Worm (Caenorhabditis elegans) whole organism, L1 larva: ENCODE data around the gene Y82E9BR.18.
"Not testable (repeated sequence)": the region's sequence is repeated elsewhere in the genome, so short reads cannot be mapped to it uniquely, and the experiment has no call there.

Experiments used
- C04F5.9 ChIP-seq: sonication (generic microtip); optimal IDR thresholded peaks from 2 replicates; lab custom pipeline; 2016; ENCODE audit warnings: missing genetic modification characterization, missing compliant biosample characterization
- C16A3.4 ChIP-seq: fragments of 150-350 bp; optimal IDR thresholded peaks from 2 replicates; lab custom pipeline; 2014; ENCODE audit warnings: missing biosample characterization, missing genetic modification characterization
- alr-1 ChIP-seq: fragments of 200-800 bp; sonication (Bioruptor generic); optimal IDR thresholded peaks from 2 replicates; lab custom pipeline; 2018; ENCODE audit warnings: borderline replicate concordance, mild to moderate bottlenecking, missing genetic modification characterization, missing compliant biosample characterization
- aly-2 ChIP-seq: fragments of 150-350 bp; optimal IDR thresholded peaks from 2 replicates; lab custom pipeline; 2014; ENCODE audit warnings: missing biosample characterization, missing genetic modification characterization
- ama-1 ChIP-seq: fragments of 150-350 bp; optimal IDR thresholded peaks from 2 replicates; lab custom pipeline; 2014
- blmp-1 ChIP-seq: fragments of 150-350 bp; optimal IDR thresholded peaks from 2 replicates; lab custom pipeline; 2014; ENCODE audit warnings: missing biosample characterization, missing genetic modification characterization
- ceh-63 ChIP-seq: fragments of 200-800 bp; sonication (Bioruptor generic); optimal IDR thresholded peaks from 2 replicates; lab custom pipeline; 2018; ENCODE audit warnings: mild to moderate bottlenecking, missing genetic modification characterization, missing compliant biosample characterization
- ceh-8 ChIP-seq: fragments of 200-800 bp; sonication (Bioruptor generic); optimal IDR thresholded peaks from 2 replicates; lab custom pipeline; 2018; ENCODE audit warnings: mild to moderate bottlenecking, missing genetic modification characterization, moderate library complexity, missing compliant biosample characterization
- ceh-88 ChIP-seq: fragments of 200-800 bp; sonication (Bioruptor generic); IDR thresholded peaks from 2 replicates; pipeline ENCODE4 v1.3.6; 2022; ENCODE audit warnings: missing genetic modification characterization, missing compliant biosample characterization
- dsc-1 ChIP-seq: sonication (generic microtip); optimal IDR thresholded peaks from 2 replicates; lab custom pipeline; 2016; ENCODE audit warnings: mild to moderate bottlenecking, missing genetic modification characterization, missing compliant biosample characterization
- efl-1 ChIP-seq, 4 experiments: fragments of 150-350 bp; optimal IDR thresholded peaks in 3 of 4; peaks in 1 of 4; 1 replicate in 1 of 4; 2 replicates in 3 of 4; lab custom pipeline; 2014; ENCODE audit warnings: missing biosample characterization in 2 of 4, missing genetic modification characterization in 2 of 4, missing genetic modification reagents in 2 of 4
- efl-3 ChIP-seq: fragments of 200-800 bp; sonication (Bioruptor generic); optimal IDR thresholded peaks from 2 replicates; lab custom pipeline; 2018; ENCODE audit warnings: mild to moderate bottlenecking, missing genetic modification characterization, missing compliant biosample characterization
- elt-3 ChIP-seq, 6 experiments: fragments of 150-350 bp in 1 of 6; sonication (generic microtip); optimal IDR thresholded peaks; 2 replicates each; lab custom pipeline; 2017 to 2018; ENCODE audit warnings: missing biosample characterization in 6 of 6, missing genetic modification characterization in 6 of 6, inconsistent platforms in 1 of 6
- fkh-10 ChIP-seq: sonication (generic microtip); optimal IDR thresholded peaks from 2 replicates; lab custom pipeline; 2017; ENCODE audit warnings: missing biosample characterization, missing genetic modification reagents, missing genetic modification characterization
- fkh-4 ChIP-seq: sonication (generic microtip); optimal IDR thresholded peaks from 2 replicates; lab custom pipeline; 2016; ENCODE audit warnings: missing compliant biosample characterization, missing genetic modification characterization, borderline replicate concordance
- fkh-8 ChIP-seq: sonication (generic microtip); optimal IDR thresholded peaks from 2 replicates; lab custom pipeline; 2016; ENCODE audit warnings: mild to moderate bottlenecking, missing genetic modification characterization, missing compliant biosample characterization
- fos-1 ChIP-seq: fragments of 150-350 bp; optimal IDR thresholded peaks from 2 replicates; lab custom pipeline; 2014; ENCODE audit warnings: missing biosample characterization, missing genetic modification characterization
- hlh-4 ChIP-seq: sonication (generic microtip); optimal IDR thresholded peaks from 2 replicates; lab custom pipeline; 2016; ENCODE audit warnings: mild to moderate bottlenecking, missing genetic modification characterization, missing compliant biosample characterization
- isw-1 ChIP-seq: fragments of 200-800 bp; sonication (Bioruptor generic); IDR thresholded peaks from 2 replicates; pipeline ENCODE4 v1.3.6; 2022; ENCODE audit warnings: missing genetic modification characterization, missing compliant biosample characterization
- lin-14 ChIP-seq: fragments of 200-800 bp; sonication (Bioruptor generic); optimal IDR thresholded peaks from 2 replicates; lab custom pipeline; 2018; ENCODE audit warnings: mild to moderate bottlenecking, missing genetic modification characterization, moderate library complexity, missing compliant biosample characterization
- lin-15B ChIP-seq: fragments of 150-350 bp; sonication (generic microtip); optimal IDR thresholded peaks from 3 replicates; lab custom pipeline; 2014; ENCODE audit warnings: missing biosample characterization, missing genetic modification characterization
- lin-35 ChIP-seq, 2 experiments: fragments of 150-350 bp; optimal IDR thresholded peaks; 2 replicates each; lab custom pipeline; 2014; ENCODE audit warnings: missing biosample characterization in 2 of 2, missing genetic modification characterization in 2 of 2, missing genetic modification reagents in 2 of 2
- lin-39 ChIP-seq: fragments of 150-350 bp; optimal IDR thresholded peaks from 2 replicates; lab custom pipeline; 2014; ENCODE audit warnings: missing biosample characterization, missing genetic modification reagents, missing genetic modification characterization
- mab-9 ChIP-seq: fragments of 200-800 bp; sonication (Bioruptor generic); IDR thresholded peaks from 2 replicates; pipeline ENCODE4 v1.3.6; 2022; ENCODE audit warnings: missing genetic modification reagents, missing genetic modification characterization, missing compliant biosample characterization
- mef-2 ChIP-seq: fragments of 150-350 bp; optimal IDR thresholded peaks from 2 replicates; lab custom pipeline; 2014; ENCODE audit warnings: missing biosample characterization, missing genetic modification characterization
- nhr-12 ChIP-seq: sonication (generic microtip); optimal IDR thresholded peaks from 2 replicates; lab custom pipeline; 2017; ENCODE audit warnings: missing biosample characterization, missing genetic modification characterization
- nhr-19 ChIP-seq: fragments of 200-800 bp; sonication (Bioruptor generic); conservative IDR thresholded peaks from 2 replicates; pipeline ENCODE4 v1.3.6; 2022; ENCODE audit warnings: missing genetic modification characterization, missing compliant biosample characterization
- nhr-28 ChIP-seq: fragments of 150-350 bp; optimal IDR thresholded peaks from 2 replicates; lab custom pipeline; 2014; ENCODE audit warnings: missing biosample characterization, missing genetic modification characterization
- nhr-76 ChIP-seq: sonication (generic microtip); optimal IDR thresholded peaks from 2 replicates; lab custom pipeline; 2017; ENCODE audit warnings: missing biosample characterization, missing genetic modification characterization
- nhr-85 ChIP-seq: sonication (generic microtip); peaks from one replicate; lab custom pipeline; 2016; ENCODE audit warnings: missing genetic modification characterization, inconsistent platforms, missing compliant biosample characterization
- nhr-90 ChIP-seq: sonication (generic microtip); optimal IDR thresholded peaks from 2 replicates; lab custom pipeline; 2016; ENCODE audit warnings: mild to moderate bottlenecking, missing genetic modification characterization, missing compliant biosample characterization; ENCODE audit not compliant: poor library complexity
- pag-3 ChIP-seq: sonication (generic microtip); optimal IDR thresholded peaks from 2 replicates; lab custom pipeline; 2017; ENCODE audit warnings: missing genetic modification characterization, mild to moderate bottlenecking, missing compliant biosample characterization, antibody characterized with exemption, borderline replicate concordance; ENCODE audit not compliant: insufficient read depth
- pqm-1 ChIP-seq: sonication (generic microtip); optimal IDR thresholded peaks from 3 replicates; lab custom pipeline; 2017; ENCODE audit warnings: missing biosample characterization, missing genetic modification characterization
- skn-1 ChIP-seq: fragments of 150-350 bp; optimal IDR thresholded peaks from 2 replicates; lab custom pipeline; 2014; ENCODE audit warnings: missing biosample characterization, missing genetic modification characterization
- snpc-4 ChIP-seq: fragments of 150-350 bp; optimal IDR thresholded peaks from 2 replicates; lab custom pipeline; 2014; ENCODE audit warnings: missing biosample characterization, missing genetic modification characterization
- sptf-1 ChIP-seq: fragments of 150-350 bp; optimal IDR thresholded peaks from 2 replicates; lab custom pipeline; 2014; ENCODE audit warnings: missing biosample characterization, missing genetic modification characterization
- swsn-7 ChIP-seq: sonication (generic microtip); optimal IDR thresholded peaks from 2 replicates; lab custom pipeline; 2016; ENCODE audit warnings: missing genetic modification characterization, missing compliant biosample characterization
- tbx-2 ChIP-seq: sonication (generic microtip); optimal IDR thresholded peaks from 2 replicates; lab custom pipeline; 2016; ENCODE audit warnings: missing genetic modification characterization, missing compliant biosample characterization
- unc-130 ChIP-seq: fragments of 150-350 bp; optimal IDR thresholded peaks from 2 replicates; lab custom pipeline; 2017; ENCODE audit warnings: missing biosample characterization, missing genetic modification characterization, inconsistent platforms
- unc-98 ChIP-seq: fragments of 200-800 bp; sonication (Bioruptor generic); IDR thresholded peaks from 2 replicates; pipeline ENCODE4 v1.3.6; 2022; ENCODE audit warnings: missing genetic modification characterization, missing compliant biosample characterization
- xbp-1 ChIP-seq: sonication (generic microtip); optimal IDR thresholded peaks from 2 replicates; lab custom pipeline; 2016; ENCODE audit warnings: missing genetic modification characterization, missing compliant biosample characterization
- zag-1 ChIP-seq: fragments of 150-350 bp; optimal IDR thresholded peaks from 2 replicates; lab custom pipeline; 2014; ENCODE audit warnings: missing biosample characterization, missing genetic modification characterization
- zip-4 ChIP-seq: fragments of 200-800 bp; sonication (Bioruptor generic); optimal IDR thresholded peaks from 2 replicates; lab custom pipeline; 2018; ENCODE audit warnings: mild to moderate bottlenecking, missing genetic modification characterization, moderate library complexity, missing compliant biosample characterization
- ztf-11 ChIP-seq, 2 experiments: sonication (generic microtip); optimal IDR thresholded peaks; 2 replicates each; lab custom pipeline; 2016 to 2017; ENCODE audit warnings: missing genetic modification characterization in 2 of 2, missing biosample characterization in 1 of 2, missing compliant biosample characterization in 1 of 2
- ztf-4 ChIP-seq: fragments of 150-350 bp; optimal IDR thresholded peaks from 2 replicates; lab custom pipeline; 2014; ENCODE audit warnings: missing biosample characterization, missing genetic modification characterization

The Y82E9BR.18 gene

ce11 chrIII:1424305-1424704 lies 59.0 kb downstream of the Y82E9BR.18 start (continued):
- TF ChIP-seq swsn-7 (peak; percentile 69), nhr-12 (no peak), pqm-1 (tag; lab: Kevin White, UChicago) (no peak), tbx-2 (tag; lab: Kevin White, UChicago) (peak; percentile 49), mef-2 (no peak), nhr-90 (peak; percentile 60)

ce11 chrIII:1421436-1421835 lies 61.9 kb downstream of the Y82E9BR.18 start:
- TF ChIP-seq skn-1 (tag; lab: Kevin White, UChicago) (no peak), zip-4 (no peak), ztf-11 (tag; optimal IDR thresholded peaks at IDR 0.05; lab: Kevin White, UChicago) (no peak), nhr-85 (tag; lab: Kevin White, UChicago) (no peak), xbp-1 (tag; lab: Kevin White, UChicago) (no peak), C04F5.9 (tag; lab: Kevin White, UChicago) (no peak), lin-35 (GFP tag; optimal IDR thresholded peaks at IDR 0.05; lab: Kevin White, UChicago) (no peak), nhr-90 (no peak), mab-9 (GFP tag; lab: Robert Waterston, UW) (no peak), dsc-1 (tag; lab: Kevin White, UChicago) (no peak), isw-1 (GFP tag; lab: Robert Waterston, UW) (no peak), elt-3 (tag; optimal IDR thresholded peaks at IDR 0.05; lab: Kevin White, UChicago) (no peak), nhr-76 (no peak), nhr-28 (tag; lab: Kevin White, UChicago) (no peak), lin-39 (tag; lab: Kevin White, UChicago) (no peak), C16A3.4 (tag; lab: Kevin White, UChicago) (no peak), sptf-1 (tag; lab: Kevin White, UChicago) (no peak), lin-15B (no peak), ceh-88 (GFP tag; lab: Robert Waterston, UW) (no peak), nhr-19 (GFP tag; lab: Robert Waterston, UW) (no peak)

- peak in 1 of 2 experiments; percentile 12 for TF ChIP-seq efl-1 (optimal IDR thresholded peaks at IDR 0.05; lab: Kevin White, UChicago)
- TF ChIP-seq efl-1 (GFP tag; optimal IDR thresholded peaks at IDR 0.05 in 1 of 2; lab: Kevin White, UChicago) = not testable (repeated sequence)
Measured at ce11 chrIII:1420357-1420814, 62.9 kb downstream of the Y82E9BR.18 start.

ce11 chrIII:1419700-1420356 lies 63.5 kb downstream of the Y82E9BR.18 start:
- TF ChIP-seq blmp-1 (tag; lab: Kevin White, UChicago) (no peak), lin-14 (GFP tag; lab: Kevin White, UChicago) (peak; percentile 36), lin-39 (tag; lab: Kevin White, UChicago) (peak; percentile 29), fkh-8 (tag; lab: Kevin White, UChicago) (no peak), zip-4 (peak; percentile 33), zag-1 (no peak), ama-1 (lab: Kevin White, UChicago) (peak; percentile 84), ztf-11 (tag; optimal IDR thresholded peaks at IDR 0.05; lab: Kevin White, UChicago) (no peak), unc-130 (no peak), pag-3 (tag; lab: Kevin White, UChicago) (no peak), nhr-76 (no peak), efl-3 (GFP tag; lab: Kevin White, UChicago) (no peak), xbp-1 (tag; lab: Kevin White, UChicago) (peak; percentile 33), hlh-4 (tag; lab: Kevin White, UChicago) (no peak), fkh-4 (tag; lab: Kevin White, UChicago) (no peak), fos-1 (tag; lab: Kevin White, UChicago) (peak; percentile 35), ceh-88 (GFP tag; lab: Robert Waterston, UW) (peak; percentile 49), skn-1 (tag; lab: Kevin White, UChicago) (no peak), ceh-8 (GFP tag; lab: Kevin White, UChicago) (no peak), swsn-7 (peak; percentile 64), sptf-1 (tag; lab: Kevin White, UChicago) (no peak), aly-2 (tag; lab: Kevin White, UChicago) (peak; percentile 91), snpc-4 (no peak), alr-1 (no peak), dsc-1 (tag; lab: Kevin White, UChicago) (peak; percentile 23), elt-3 (tag; optimal IDR thresholded peaks at IDR 0.05; lab: Kevin White, UChicago) (peak in 2 of 6 experiments; percentile 6 to 15), ceh-63 (GFP tag; lab: Kevin White, UChicago) (no peak), fkh-10 (GFP tag; lab: Kevin White, UChicago) (no peak), mab-9 (GFP tag; lab: Robert Waterston, UW) (peak; percentile 70), nhr-12 (no peak), unc-98 (no peak), ztf-4 (tag; lab: Kevin White, UChicago) (peak; percentile 85)
